Worm (Caenorhabditis elegans) whole organism, midembryonic: ENCODE data around the gene srt-22.
A peak's percentile ranks its signal among the peaks of the same experiment; 100 is the strongest.
"Not testable (repeated sequence)": the region's sequence is repeated elsewhere in the genome, so short reads cannot be mapped to it uniquely, and the experiment has no call there.

Experiments used
- T22C8.4 ChIP-seq: fragments of 200-800 bp; sonication (Bioruptor generic); IDR thresholded peaks from 2 replicates; pipeline ENCODE4 v1.3.6; 2022; ENCODE audit warnings: missing genetic modification characterization, missing compliant biosample characterization
- cog-1 ChIP-seq: sonication (generic microtip); optimal IDR thresholded peaks from 2 replicates; lab custom pipeline; 2016; ENCODE audit warnings: missing genetic modification characterization, missing compliant biosample characterization
- flt-1 ChIP-seq: fragments of 200-800 bp; sonication (Bioruptor generic); IDR thresholded peaks from 2 replicates; pipeline ENCODE4 v1.3.6; 2022; ENCODE audit warnings: missing genetic modification characterization, missing compliant biosample characterization
- klf-2 ChIP-seq: fragments of 200-800 bp; sonication (Bioruptor generic); conservative IDR thresholded peaks from 2 replicates; pipeline ENCODE4 v1.3.6; 2022; ENCODE audit warnings: missing genetic modification reagents, missing genetic modification characterization, missing compliant biosample characterization
- med-1 ChIP-seq: sonication (generic microtip); optimal IDR thresholded peaks from 2 replicates; lab custom pipeline; 2017; ENCODE audit warnings: missing genetic modification characterization, mild to moderate bottlenecking, missing compliant biosample characterization, antibody characterized with exemption, missing genetic modification reagents; ENCODE audit not compliant: insufficient read depth
- ref-1 ChIP-seq: fragments of 200-800 bp; sonication (Bioruptor generic); conservative IDR thresholded peaks from 2 replicates; pipeline ENCODE4 v1.3.6; 2022; ENCODE audit warnings: missing genetic modification reagents, missing genetic modification characterization, missing compliant biosample characterization
- tab-1 ChIP-seq: fragments of 200-800 bp; sonication (Bioruptor generic); IDR thresholded peaks from 2 replicates; pipeline ENCODE4 v1.3.6; 2022; ENCODE audit warnings: missing genetic modification characterization, missing compliant biosample characterization
- ztf-23 ChIP-seq: fragments of 200-800 bp; sonication (Bioruptor generic); IDR thresholded peaks from 2 replicates; pipeline ENCODE4 v1.3.6; 2022; ENCODE audit warnings: missing genetic modification reagents, missing genetic modification characterization, missing compliant biosample characterization
- ztf-29 ChIP-seq: fragments of 200-800 bp; sonication (Bioruptor generic); IDR thresholded peaks from 2 replicates; pipeline ENCODE4 v1.3.6; 2022; ENCODE audit warnings: missing genetic modification reagents, missing genetic modification characterization, missing compliant biosample characterization

ce11 chrV:15295436-15295835 is 20.3 kb downstream of the srt-22 start:
- TF ChIP-seq flt-1 (GFP tag; lab: Robert Waterston, UW), result peak; percentile 91; the same call in 1 of the 2 replicates
- not testable (repeated sequence) for TF ChIP-seq ref-1; klf-2; ztf-29; med-1 (GFP tag; lab: Kevin White, UChicago); T22C8.4 (GFP tag; lab: Robert Waterston, UW); tab-1 (GFP tag; lab: Robert Waterston, UW); ztf-23; cog-1 (tag; lab: Kevin White, UChicago)
